Fruit fly (Drosophila melanogaster) whole organism, adult: Measurements from ENCODE around the gene Tailor.

Experiments used
- CG11617 ChIP-seq: fragments of 200-800 bp; sonication (Bioruptor generic); optimal IDR thresholded peaks from 2 replicates; lab custom pipeline; 2017; ENCODE audit warnings: mild to moderate bottlenecking, missing biosample characterization, missing genetic modification reagents, missing genetic modification characterization
- CG12768 ChIP-seq: fragments of 200-800 bp; sonication (Bioruptor generic); optimal IDR thresholded peaks from 2 replicates; lab custom pipeline; 2017; ENCODE audit warnings: missing biosample characterization, missing genetic modification characterization, mild to moderate bottlenecking, moderate library complexity, missing genetic modification reagents
- CG14711 ChIP-seq: fragments of 200-800 bp; sonication (Bioruptor generic); optimal IDR thresholded peaks from 2 replicates; lab custom pipeline; 2018; ENCODE audit warnings: missing biosample characterization, mild to moderate bottlenecking, missing genetic modification characterization, moderate library complexity
- CG1620 ChIP-seq: fragments of 200-800 bp; sonication (Bioruptor generic); optimal IDR thresholded peaks from 2 replicates; lab custom pipeline; 2016; ENCODE audit warnings: missing biosample characterization, missing genetic modification characterization
- CG33017 ChIP-seq: fragments of 200-800 bp; sonication (Bioruptor generic); optimal IDR thresholded peaks from 2 replicates; lab custom pipeline; 2018; ENCODE audit warnings: missing biosample characterization, mild to moderate bottlenecking, missing genetic modification characterization, moderate library complexity
- CG5204 ChIP-seq: fragments of 200-800 bp; sonication (Bioruptor generic); optimal IDR thresholded peaks from 2 replicates; lab custom pipeline; 2016; ENCODE audit warnings: missing biosample characterization, missing genetic modification characterization
- CG7045 ChIP-seq: fragments of 200-800 bp; sonication (Bioruptor generic); optimal IDR thresholded peaks from 2 replicates; lab custom pipeline; 2017; ENCODE audit warnings: missing biosample characterization, mild to moderate bottlenecking, missing genetic modification characterization
- CG7101 ChIP-seq: fragments of 200-800 bp; sonication (Bioruptor generic); optimal IDR thresholded peaks from 2 replicates; lab custom pipeline; 2018; ENCODE audit warnings: missing biosample characterization, mild to moderate bottlenecking, missing genetic modification characterization, moderate library complexity
- Clk ChIP-seq: fragments of 200-800 bp; sonication (Bioruptor generic); optimal IDR thresholded peaks from 2 replicates; lab custom pipeline; 2017; ENCODE audit warnings: missing biosample characterization, missing genetic modification characterization
- Crg-1 ChIP-seq: fragments of 200-800 bp; sonication (Bioruptor generic); optimal IDR thresholded peaks from 2 replicates; lab custom pipeline; 2016; ENCODE audit warnings: missing biosample characterization, missing genetic modification characterization
- Hr96 ChIP-seq: fragments of 200-800 bp; sonication (Bioruptor generic); optimal IDR thresholded peaks from 2 replicates; lab custom pipeline; 2016; ENCODE audit warnings: missing biosample characterization, missing genetic modification characterization
- Mnt ChIP-seq: fragments of 200-800 bp; sonication (Bioruptor generic); optimal IDR thresholded peaks from 2 replicates; lab custom pipeline; 2016; ENCODE audit warnings: missing biosample characterization, mild to moderate bottlenecking, missing genetic modification characterization
- bab1 ChIP-seq: fragments of 200-800 bp; sonication (Bioruptor generic); optimal IDR thresholded peaks from 3 replicates; lab custom pipeline; 2019; ENCODE audit warnings: missing biosample characterization, mild to moderate bottlenecking, missing genetic modification characterization, moderate library complexity
- cic ChIP-seq: fragments of 200-800 bp; sonication (Bioruptor generic); optimal IDR thresholded peaks from 2 replicates; lab custom pipeline; 2017; ENCODE audit warnings: missing biosample characterization, mild to moderate bottlenecking, missing genetic modification characterization, moderate library complexity
- cnc ChIP-seq, 2 experiments: fragments of >200 bp; optimal IDR thresholded peaks; 2 replicates each; lab custom pipeline; 2017
- kay ChIP-seq: fragments of 200-800 bp; sonication (Bioruptor generic); peaks from one replicate; lab custom pipeline; 2016; ENCODE audit warnings: missing biosample characterization, missing genetic modification characterization, borderline replicate concordance
- ovo ChIP-seq: fragments of 200-800 bp; sonication (Bioruptor generic); optimal IDR thresholded peaks from 2 replicates; lab custom pipeline; 2016; ENCODE audit warnings: missing biosample characterization, missing genetic modification characterization
- pad ChIP-seq: fragments of 200-800 bp; sonication (Bioruptor generic); optimal IDR thresholded peaks from 3 replicates; lab custom pipeline; 2017; ENCODE audit warnings: missing biosample characterization, missing genetic modification characterization, mild to moderate bottlenecking, moderate library complexity, missing genetic modification reagents
- tj ChIP-seq: fragments of 200-800 bp; sonication (Bioruptor generic); optimal IDR thresholded peaks from 3 replicates; lab custom pipeline; 2017; ENCODE audit warnings: missing biosample characterization, mild to moderate bottlenecking, missing genetic modification characterization, moderate library complexity
- toe ChIP-seq: fragments of 200-800 bp; sonication (Bioruptor generic); optimal IDR thresholded peaks from 2 replicates; lab custom pipeline; 2016; ENCODE audit warnings: missing biosample characterization, missing genetic modification characterization

The Tailor gene

DNA sequence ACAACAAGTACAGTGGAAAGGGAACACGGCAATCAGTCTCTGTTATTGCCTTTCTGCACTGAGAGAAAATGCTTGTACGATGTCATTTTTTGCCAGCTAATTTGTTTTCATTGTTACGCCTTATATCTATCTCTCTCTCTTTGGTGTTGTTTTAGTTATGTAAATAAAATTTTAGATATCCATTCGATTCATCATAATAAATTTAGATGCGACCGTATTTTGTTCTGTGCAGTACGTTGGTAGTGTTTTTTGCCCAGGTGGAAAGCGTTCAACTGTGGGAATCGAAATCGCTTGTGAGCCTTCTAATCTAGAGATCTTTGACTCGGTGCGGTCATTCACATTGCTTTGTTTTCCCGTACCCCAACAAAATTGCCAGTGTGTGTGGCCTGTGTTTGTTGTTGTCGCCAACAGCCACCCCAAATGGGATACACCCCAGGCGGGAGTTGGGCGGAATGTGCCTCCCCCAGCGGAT is 10.1 kb downstream of the Tailor start:
- TF ChIP-seq pad (peak; percentile 81), cic (GFP tag; lab: Kevin White, UChicago) (peak; percentile 90), CG12768 (GFP tag; lab: Kevin White, UChicago) (peak; percentile 96), CG14711 (tag; lab: Kevin White, UChicago) (peak; percentile 88), CG7045 (GFP tag; lab: Kevin White, UChicago) (peak; percentile 91), toe (GFP tag; lab: Kevin White, UChicago) (peak; percentile 82), ovo (GFP tag; lab: Kevin White, UChicago) (peak; percentile 71), Mnt (peak; percentile 74), CG5204 (GFP tag; lab: Kevin White, UChicago) (no peak), cnc (optimal IDR thresholded peaks at IDR 0.05; lab: Kevin White, UChicago) (no peak), CG33017 (tag; lab: Kevin White, UChicago) (peak; percentile 91), Crg-1 (peak; percentile 70), tj (GFP tag; lab: Kevin White, UChicago) (peak; percentile 67), CG1620 (GFP tag; lab: Kevin White, UChicago) (peak; percentile 81), CG7101 (peak; percentile 91), kay (peak; percentile 94), bab1 (GFP tag; lab: Kevin White, UChicago) (peak; percentile 88), CG11617 (peak; percentile 91), Hr96 (GFP tag; lab: Kevin White, UChicago) (peak; percentile 90), Clk (GFP tag; lab: Kevin White, UChicago) (peak; percentile 87)

DNA sequence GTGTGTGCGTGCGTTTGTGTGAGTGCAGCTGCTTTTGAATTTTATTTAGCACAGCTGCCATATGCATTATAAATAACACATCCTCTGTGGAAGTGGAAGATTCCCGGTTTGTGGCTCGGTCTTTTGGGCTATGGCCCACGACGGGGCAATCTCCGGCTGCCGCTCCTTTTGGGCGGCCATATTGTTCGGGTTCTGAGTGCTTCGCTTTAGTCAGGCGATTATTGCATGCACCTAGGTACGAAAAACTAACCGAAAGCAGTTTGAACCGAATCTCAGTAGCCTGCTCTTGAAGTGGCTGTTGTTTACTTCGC is 10.8 kb downstream of the Tailor start:
- TF ChIP-seq cic (GFP tag; lab: Kevin White, UChicago), result no peak
- TF ChIP-seq CG7101, result no peak
- TF ChIP-seq CG7045 (GFP tag; lab: Kevin White, UChicago), result no peak
- no peak for TF ChIP-seq Mnt
- TF ChIP-seq ovo (GFP tag; lab: Kevin White, UChicago), result no peak
- no peak for TF ChIP-seq bab1 (GFP tag; lab: Kevin White, UChicago)
- no peak for TF ChIP-seq CG11617

DNA sequence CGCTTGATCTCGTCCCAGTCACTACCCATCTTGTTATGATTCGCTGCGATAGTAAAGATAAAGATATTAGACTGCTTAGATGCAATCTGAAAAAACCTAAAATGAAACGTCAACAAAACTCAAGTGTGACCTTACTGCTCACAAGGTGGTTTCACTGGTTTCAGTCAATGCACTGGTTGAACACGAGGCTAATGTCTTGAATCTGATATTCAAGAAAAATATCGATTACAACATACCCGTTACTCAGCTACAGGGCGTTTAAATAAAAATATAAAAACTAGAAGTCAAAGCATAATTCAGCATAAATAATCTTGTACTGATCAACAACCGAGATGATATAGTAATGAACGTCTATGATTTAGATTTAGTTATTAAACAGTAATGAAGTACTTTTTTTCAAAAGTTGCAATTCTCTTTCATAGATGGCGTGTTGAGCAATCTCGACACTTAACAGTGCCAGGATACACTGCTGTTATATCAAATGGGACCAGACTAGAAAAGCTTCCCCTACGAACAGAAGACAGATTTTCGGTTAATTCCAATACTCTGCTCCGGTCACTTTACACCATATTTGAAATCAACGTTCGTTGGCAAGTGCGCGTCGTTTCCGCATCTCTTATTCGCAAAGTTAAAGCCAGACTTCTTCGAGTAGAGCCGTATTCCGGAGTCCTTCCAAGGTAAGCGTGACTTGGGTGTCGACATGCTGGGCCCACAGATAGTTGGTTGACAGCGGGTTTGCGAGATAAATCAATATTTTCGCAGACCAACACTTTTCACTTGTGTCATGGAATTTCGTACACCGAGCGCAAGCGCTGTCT is 11.4 kb downstream of the Tailor start, which contains the start of the genes Ufl1 and CG1943:
Gene Ufl1 (minus strand): TSS at position 156 of the 818 bp plus-strand sequence.
Gene CG1943 (plus strand): TSS at position 563 of the 818 bp plus-strand sequence.
- TF ChIP-seq CG7101, result no peak
- TF ChIP-seq CG1620 (GFP tag; lab: Kevin White, UChicago), result peak; percentile 44
- peak; percentile 72 for TF ChIP-seq tj (GFP tag; lab: Kevin White, UChicago)
- peak; percentile 17 for TF ChIP-seq CG5204 (GFP tag; lab: Kevin White, UChicago)
- peak; percentile 87 for TF ChIP-seq Mnt
- TF ChIP-seq cic (GFP tag; lab: Kevin White, UChicago), result peak; percentile 48
- TF ChIP-seq pad, result peak; percentile 36
- TF ChIP-seq CG7045 (GFP tag; lab: Kevin White, UChicago), result no peak
- TF ChIP-seq bab1 (GFP tag; lab: Kevin White, UChicago), result no peak
- peak; percentile 55 for TF ChIP-seq ovo (GFP tag; lab: Kevin White, UChicago)
- peak; percentile 14 for TF ChIP-seq Hr96 (GFP tag; lab: Kevin White, UChicago)

DNA sequence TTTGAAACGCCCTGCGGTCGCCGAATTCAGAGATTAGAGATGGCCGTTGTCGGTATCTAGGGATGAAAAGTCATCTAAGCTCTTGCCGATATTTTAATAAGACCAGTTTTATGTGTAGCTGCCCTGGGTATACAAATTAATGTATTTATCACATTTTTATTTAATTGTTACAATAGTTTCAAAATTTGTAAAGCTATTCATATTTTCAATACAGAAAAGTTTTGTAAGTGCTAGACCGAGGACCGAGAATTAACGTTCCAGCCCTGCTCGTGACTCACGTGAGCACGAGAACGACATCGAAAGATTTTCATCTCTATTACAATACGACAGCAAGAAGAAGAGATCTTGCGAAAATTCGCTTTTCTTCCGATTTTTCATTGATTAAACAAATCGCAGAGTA is 18.8 kb downstream of the Tailor start, which contains the start of the genes CG1105 and CG1965:
Gene CG1105 (minus strand): TSS at position 45 of the 400 bp plus-strand sequence.
Gene CG1965 (plus strand): TSS at position 310 of the 400 bp plus-strand sequence.
- peak; percentile 85 for TF ChIP-seq CG7045 (GFP tag; lab: Kevin White, UChicago)
- TF ChIP-seq CG12768 (GFP tag; lab: Kevin White, UChicago), result peak; percentile 77
- TF ChIP-seq Clk (GFP tag; lab: Kevin White, UChicago), result peak; percentile 83
- peak; percentile 90 for TF ChIP-seq CG5204 (GFP tag; lab: Kevin White, UChicago)
- peak; percentile 88 for TF ChIP-seq kay
- TF ChIP-seq Hr96 (GFP tag; lab: Kevin White, UChicago), result peak; percentile 89
- peak; percentile 80 for TF ChIP-seq CG14711 (tag; lab: Kevin White, UChicago)
- TF ChIP-seq bab1 (GFP tag; lab: Kevin White, UChicago), result peak; percentile 91
- TF ChIP-seq CG1620 (GFP tag; lab: Kevin White, UChicago), result peak; percentile 94
- TF ChIP-seq ovo (GFP tag; lab: Kevin White, UChicago), result peak; percentile 75
- peak; percentile 88 for TF ChIP-seq CG7101
- peak; percentile 80 for TF ChIP-seq CG11617
- peak; percentile 69 for TF ChIP-seq tj (GFP tag; lab: Kevin White, UChicago)
- peak; percentile 87 for TF ChIP-seq Mnt
- peak; percentile 59 for TF ChIP-seq cic (GFP tag; lab: Kevin White, UChicago)
- TF ChIP-seq Crg-1, result peak; percentile 79
- TF ChIP-seq cnc (optimal IDR thresholded peaks at IDR 0.05; lab: Kevin White, UChicago), result no peak
- TF ChIP-seq pad, result peak; percentile 66
- peak; percentile 74 for TF ChIP-seq CG33017 (tag; lab: Kevin White, UChicago)
- peak; percentile 95 for TF ChIP-seq toe (GFP tag; lab: Kevin White, UChicago)

DNA sequence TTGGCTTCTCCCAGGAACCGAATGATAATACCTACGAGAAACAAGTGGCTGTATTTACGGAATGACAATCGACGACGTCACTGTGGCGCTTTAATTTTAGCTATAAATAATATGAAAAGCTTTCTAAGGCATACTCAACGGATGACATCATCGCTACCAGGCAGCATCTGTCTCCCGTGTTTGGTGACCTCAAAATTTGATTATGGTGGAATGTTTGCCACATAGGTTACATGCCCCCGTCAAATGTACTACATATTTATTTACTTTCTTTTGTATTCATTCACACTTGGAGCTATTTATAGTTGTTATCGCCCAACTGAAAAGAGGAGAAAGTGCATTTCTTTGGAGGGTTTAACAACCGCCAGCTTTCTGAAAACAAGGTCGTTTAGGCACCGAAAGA is 19.6 kb downstream of the Tailor start:
- TF ChIP-seq kay (peak; percentile 82), CG11617 (no peak)

DNA sequence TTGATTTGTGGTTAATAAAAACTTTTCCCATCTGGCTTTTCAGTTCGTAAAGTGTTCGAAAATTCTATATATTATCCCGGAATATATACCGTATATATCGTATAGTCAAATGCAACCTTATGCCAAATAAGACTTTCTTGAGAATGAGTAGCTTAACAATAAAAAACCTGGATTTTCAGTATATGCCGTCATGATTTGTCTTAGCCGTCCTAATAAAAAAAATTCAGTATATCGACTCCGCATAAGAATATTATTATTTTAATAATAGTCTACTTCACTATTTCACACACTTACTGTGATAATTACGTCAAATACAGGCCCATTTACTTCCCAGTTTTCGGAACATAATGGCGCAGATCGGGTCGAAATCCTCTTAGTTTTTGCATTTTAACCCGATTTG is 24.0 kb downstream of the Tailor start, which contains the start of gene Mst84B:
Gene Mst84B (plus strand): TSS at position 301 of the 400 bp plus-strand sequence.
- TF ChIP-seq CG5204 (GFP tag; lab: Kevin White, UChicago), result no peak
- TF ChIP-seq cic (GFP tag; lab: Kevin White, UChicago), result no peak
- TF ChIP-seq Mnt, result no peak
- no peak for TF ChIP-seq Crg-1
- TF ChIP-seq CG14711 (tag; lab: Kevin White, UChicago), result no peak
- TF ChIP-seq bab1 (GFP tag; lab: Kevin White, UChicago), result no peak
- no peak for TF ChIP-seq CG12768 (GFP tag; lab: Kevin White, UChicago)
- TF ChIP-seq Clk (GFP tag; lab: Kevin White, UChicago), result no peak
- TF ChIP-seq cnc (optimal IDR thresholded peaks at IDR 0.05; lab: Kevin White, UChicago), result no peak
